Worm (Caenorhabditis elegans) whole organism, L4/young adult: Measurements from ENCODE around the gene Y11D7A.9.

Experiments
- W03F9.2 ChIP-seq: fragments of 150-350 bp; optimal IDR thresholded peaks from 2 replicates; lab custom pipeline; 2014; ENCODE audit warnings: missing biosample characterization, missing genetic modification characterization
- dao-5 ChIP-seq: sonication (generic microtip); optimal IDR thresholded peaks from 2 replicates; lab custom pipeline; 2016; ENCODE audit warnings: missing genotype, missing genetic modification characterization, moderate library complexity, missing compliant biosample characterization
- him-1 ChIP-seq: sonication (generic microtip); optimal IDR thresholded peaks from 2 replicates; lab custom pipeline; 2016; ENCODE audit warnings: missing genotype, missing genetic modification reagents, missing genetic modification characterization, missing compliant biosample characterization

- no peak for TF ChIP-seq W03F9.2
- TF ChIP-seq him-1 (tag; lab: Kevin White, UChicago), result no peak
- TF ChIP-seq dao-5 (tag; lab: Kevin White, UChicago), result no peak
Observed at ce11 chrIV:9218415-9218814, 37.5 kb downstream of the Y11D7A.9 start.
